Worm (Caenorhabditis elegans): ENCODE measurements around the gene aat-1.

DNA sequence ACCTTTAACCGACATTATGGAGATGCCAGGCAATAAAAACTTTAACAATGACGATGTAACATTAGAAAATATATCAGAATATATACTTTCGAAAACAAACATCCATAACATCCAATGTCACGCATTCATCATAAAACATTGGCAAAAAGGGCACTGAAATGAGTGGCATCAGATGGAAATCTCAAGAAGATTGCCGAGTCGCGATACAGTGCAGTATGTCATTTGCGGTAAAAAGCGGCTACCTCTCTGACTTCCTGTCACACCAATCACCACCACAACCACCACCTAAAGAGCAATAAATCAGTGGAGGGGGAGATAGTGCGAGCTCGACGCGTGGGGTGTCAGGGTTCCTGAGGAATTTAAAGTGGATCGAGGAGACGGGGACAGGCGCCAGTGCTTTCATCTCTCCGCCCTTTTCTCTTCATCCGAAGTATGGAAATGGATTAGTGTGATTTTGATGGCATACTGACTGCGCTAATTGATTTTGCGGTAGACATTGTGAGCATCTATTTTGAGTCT is 11.6 kb upstream of the aat-1 start:
- TF ChIP-seq pqm-1 (tag; optimal IDR thresholded peaks at IDR 0.05) (no peak), nhr-76 (tag; optimal IDR thresholded peaks at IDR 0.05) (no peak), snpc-4 (tag; optimal IDR thresholded peaks at IDR 0.05) (no peak), mdl-1 (tag; optimal IDR thresholded peaks at IDR 0.05) (no peak), lin-39 (tag; optimal IDR thresholded peaks at IDR 0.05) (no peak), unc-62 (GFP tag; optimal IDR thresholded peaks at IDR 0.05) (no peak), pha-4 (tag; optimal IDR thresholded peaks at IDR 0.05) (no peak), nfya-1 (tag; optimal IDR thresholded peaks at IDR 0.05; ENCODE audit: insufficient read depth) (no peak), tbx-2 (tag; optimal IDR thresholded peaks at IDR 0.05) (no peak), ztf-11 (tag; optimal IDR thresholded peaks at IDR 0.05) (no peak), egl-27 (tag; optimal IDR thresholded peaks at IDR 0.05) (no peak), ZK546.5 (tag; optimal IDR thresholded peaks at IDR 0.05) (no peak), nhr-12 (tag; optimal IDR thresholded peaks at IDR 0.05) (no peak)
